Worm (Caenorhabditis elegans) whole organism, late embryonic: ENCODE results near the gene sto-6.

Source experiments
- Y22D7AL.16 ChIP-seq: sonication (generic microtip); optimal IDR thresholded peaks from 2 replicates; lab custom pipeline; 2016; ENCODE audit warnings: missing genetic modification characterization, missing compliant biosample characterization
- ama-1 ChIP-seq: fragments of 150-350 bp; optimal IDR thresholded peaks from 2 replicates; lab custom pipeline; 2014
- lim-6 ChIP-seq: sonication (generic microtip); optimal IDR thresholded peaks from 2 replicates; lab custom pipeline; 2016; ENCODE audit warnings: missing genetic modification characterization, missing compliant biosample characterization
- ttx-3 ChIP-seq: sonication (generic microtip); optimal IDR thresholded peaks from 2 replicates; lab custom pipeline; 2016; ENCODE audit warnings: missing genetic modification reagents, missing genetic modification characterization, missing compliant biosample characterization
- ztf-16 ChIP-seq: sonication (generic microtip); optimal IDR thresholded peaks from 2 replicates; lab custom pipeline; 2017; ENCODE audit warnings: missing genetic modification characterization, missing compliant biosample characterization

- TF ChIP-seq ttx-3 (tag; lab: Kevin White, UChicago) (no peak), lim-6 (tag; lab: Kevin White, UChicago) (no peak), Y22D7AL.16 (tag; lab: Kevin White, UChicago) (no peak), ztf-16 (tag; lab: Kevin White, UChicago) (no peak), ama-1 (no peak)
Observed at ce11 chrX:11628580-11628979, 3.6 kb upstream of the sto-6 start, which contains the start of gene spp-30.
